In genomic region chr3L:8721145-8721544, dm6 we compare ENCODE assay signal across 1 fruit fly cellular context.
TF ChIP-seq lines count a peak whose summit lies in the region.

CG32022 (minus strand) TSS chr3L:8721272.
CG6511 (plus strand) TSS chr3L:8721324.

TF ChIP-seq in whole organism, embryonic, 481 proteins besides CTCF, POLR2A, EP300 and RAD21 (continued from another document and continues in another):
- TF ChIP-seq cato (GFP tag; optimal IDR thresholded peaks at IDR 0.05; lab: Kevin White, UChicago; ENCODE audit: borderline replicate concordance) (peak; percentile 97), CG9797 (GFP tag; optimal IDR thresholded peaks at IDR 0.05; lab: Kevin White, UChicago) (peak; percentile 40), CG16815 (GFP tag; optimal IDR thresholded peaks at IDR 0.05; lab: Kevin White, UChicago) (peak; percentile 99), CG13287 (GFP tag; IDR thresholded peaks at IDR 0.05; lab: Robert Waterston, UW; ENCODE audit: partially characterized antibody) (peak; percentile 49), Nf-YC (tag; optimal IDR thresholded peaks at IDR 0.05; lab: Kevin White, UChicago) (peak; percentile 92), ttk (GFP tag; IDR thresholded peaks at IDR 0.05; lab: Robert Waterston, UW) (peak; percentile 94), ken (GFP tag; IDR thresholded peaks at IDR 0.05; lab: Robert Waterston, UW) (peak; percentile 94), dmrt11E (tag; optimal IDR thresholded peaks at IDR 0.05; lab: Kevin White, UChicago) (peak; percentile 96), sqz (GFP tag; optimal IDR thresholded peaks at IDR 0.05; lab: Kevin White, UChicago) (no peak), CG9609 (GFP tag; optimal IDR thresholded peaks at IDR 0.05; lab: Kevin White, UChicago) (peak; percentile 98), HmgZ (tag; optimal IDR thresholded peaks at IDR 0.05; lab: Kevin White, UChicago) (peak; percentile 98), Myb (GFP tag; optimal IDR thresholded peaks at IDR 0.05; lab: Kevin White, UChicago) (peak; percentile 88), Jarid2 (GFP tag; optimal IDR thresholded peaks at IDR 0.05; lab: Kevin White, UChicago) (peak; percentile 83), CG18599 (GFP tag; optimal IDR thresholded peaks at IDR 0.05; lab: Kevin White, UChicago) (peak; percentile 97), CG14441 (GFP tag; IDR thresholded peaks at IDR 0.05; lab: Robert Waterston, UW) (peak; percentile 95), CG7271 (tag; optimal IDR thresholded peaks at IDR 0.05; lab: Kevin White, UChicago) (peak; percentile 86), bab2 (GFP tag; optimal IDR thresholded peaks at IDR 0.05; lab: Kevin White, UChicago) (peak; percentile 99), prd (optimal IDR thresholded peaks at IDR 0.05; lab: Kevin White, UChicago) (no peak), prd (GFP tag; IDR thresholded peaks at IDR 0.05; lab: Robert Waterston, UW) (peak; percentile 98), CG3065 (GFP tag; optimal IDR thresholded peaks at IDR 0.05; lab: Kevin White, UChicago) (peak; percentile 92), CG5180 (GFP tag; optimal IDR thresholded peaks at IDR 0.05; lab: Kevin White, UChicago) (peak; percentile 84), eyg (GFP tag; optimal IDR thresholded peaks at IDR 0.05; lab: Kevin White, UChicago) (peak; percentile 95), seq (GFP tag; IDR thresholded peaks at IDR 0.05; lab: Robert Waterston, UW) (peak; percentile 96), CG12071 (GFP tag; optimal IDR thresholded peaks at IDR 0.05; lab: Kevin White, UChicago) (peak; percentile 89), crol (GFP tag; IDR thresholded peaks at IDR 0.05; lab: Robert Waterston, UW) (peak; percentile 60), crp (GFP tag; optimal IDR thresholded peaks at IDR 0.05; lab: Kevin White, UChicago) (peak; percentile 95 to 97), Aef1 (GFP tag; IDR thresholded peaks at IDR 0.05; lab: Robert Waterston, UW) (peak; percentile 97), stwl (tag; optimal IDR thresholded peaks at IDR 0.05; lab: Kevin White, UChicago) (peak; percentile 75), GATAe (GFP tag; conservative IDR thresholded peaks at IDR 0.05; lab: Robert Waterston, UW) (peak; percentile 89), CG17829 (tag; optimal IDR thresholded peaks at IDR 0.05; lab: Kevin White, UChicago) (peak; percentile 96), TFAM (GFP tag; optimal IDR thresholded peaks at IDR 0.05; lab: Kevin White, UChicago) (peak; percentile 31), CG12391 (tag; optimal IDR thresholded peaks at IDR 0.05; lab: Kevin White, UChicago) (peak; percentile 97), Pdp1 (GFP tag; optimal IDR thresholded peaks at IDR 0.05; lab: Kevin White, UChicago) (peak; percentile 95 to 98), CG6765 (GFP tag; optimal IDR thresholded peaks at IDR 0.05; lab: Kevin White, UChicago) (peak; percentile 93), CG10366 (GFP tag; IDR thresholded peaks at IDR 0.05; lab: Robert Waterston, UW) (peak; percentile 95), CG15601 (tag; optimal IDR thresholded peaks at IDR 0.05; lab: Kevin White, UChicago) (peak; percentile 94), sob (GFP tag; IDR thresholded peaks at IDR 0.05; lab: Robert Waterston, UW) (peak; percentile 98), Dref (GFP tag; IDR thresholded peaks at IDR 0.05; lab: Robert Waterston, UW) (peak; percentile 41), CG4424 (GFP tag; optimal IDR thresholded peaks at IDR 0.05; lab: Kevin White, UChicago) (peak; percentile 97), Nf-YA (GFP tag; IDR thresholded peaks at IDR 0.05; lab: Robert Waterston, UW) (peak; percentile 82), unpg (GFP tag; optimal IDR thresholded peaks at IDR 0.05; lab: Kevin White, UChicago) (peak; percentile 97), run (tag; optimal IDR thresholded peaks at IDR 0.05; lab: Kevin White, UChicago) (peak; percentile 86), CG10543 (GFP tag; optimal IDR thresholded peaks at IDR 0.05; lab: Kevin White, UChicago) (peak; percentile 99), Drgx (GFP tag; IDR thresholded peaks at IDR 0.05; lab: Robert Waterston, UW) (peak; percentile 96), tna (GFP tag; IDR thresholded peaks at IDR 0.05; lab: Robert Waterston, UW; ENCODE audit: partially characterized antibody) (no peak), Ssrp (tag; optimal IDR thresholded peaks at IDR 0.05; lab: Kevin White, UChicago) (peak; percentile 97), gt (GFP tag; IDR thresholded peaks at IDR 0.05; lab: Robert Waterston, UW) (peak; percentile 89), CG8290 (GFP tag; optimal IDR thresholded peaks at IDR 0.05; lab: Kevin White, UChicago) (peak; percentile 95), CG8290 (tag; optimal IDR thresholded peaks at IDR 0.05; lab: Kevin White, UChicago) (peak in 1 of 2 experiments; percentile 90), unc-4 (GFP tag; IDR thresholded peaks at IDR 0.05; lab: Robert Waterston, UW; ENCODE audit: partially characterized antibody) (no peak), fru (optimal IDR thresholded peaks at IDR 0.05; lab: Kevin White, UChicago) (no peak), CG9817 (tag; optimal IDR thresholded peaks at IDR 0.05; lab: Kevin White, UChicago) (peak; percentile 98), slou (GFP tag; optimal IDR thresholded peaks at IDR 0.05; lab: Kevin White, UChicago) (peak; percentile 94), maf-S (GFP tag; optimal IDR thresholded peaks at IDR 0.05; lab: Kevin White, UChicago) (peak; percentile 97), sc (optimal IDR thresholded peaks at IDR 0.05; lab: Kevin White, UChicago) (no peak), sc (GFP tag; optimal IDR thresholded peaks at IDR 0.05; lab: Kevin White, UChicago) (peak; percentile 93), dmrt99B (tag; optimal IDR thresholded peaks at IDR 0.05; lab: Kevin White, UChicago) (peak; percentile 94), cad (GFP tag; optimal IDR thresholded peaks at IDR 0.05; lab: Kevin White, UChicago) (no peak), da (GFP tag; optimal IDR thresholded peaks at IDR 0.05; lab: Kevin White, UChicago) (peak; percentile 95), CG4617 (GFP tag; optimal IDR thresholded peaks at IDR 0.05; lab: Kevin White, UChicago; ENCODE audit: borderline replicate concordance) (peak; percentile 96), CG2875 (GFP tag; optimal IDR thresholded peaks at IDR 0.05; lab: Kevin White, UChicago) (peak; percentile 86), CG1647 (GFP tag; optimal IDR thresholded peaks at IDR 0.05; lab: Kevin White, UChicago) (peak; percentile 96), bigmax (GFP tag; optimal IDR thresholded peaks at IDR 0.05; lab: Kevin White, UChicago) (peak; percentile 19), Hr51 (GFP tag; optimal IDR thresholded peaks at IDR 0.05; lab: Kevin White, UChicago) (peak; percentile 97), Bgb (GFP tag; IDR thresholded peaks at IDR 0.05; lab: Robert Waterston, UW; ENCODE audit: partially characterized antibody) (no peak), CG14050 (GFP tag; IDR thresholded peaks at IDR 0.05; lab: Robert Waterston, UW) (peak; percentile 94), ftz-f1 (GFP tag; optimal IDR thresholded peaks at IDR 0.05; lab: Kevin White, UChicago) (peak; percentile 77), chif (GFP tag; optimal IDR thresholded peaks at IDR 0.05; lab: Kevin White, UChicago) (peak; percentile 98), Bteb2 (GFP tag; optimal IDR thresholded peaks at IDR 0.05; lab: Kevin White, UChicago) (peak; percentile 97), tgo (GFP tag; IDR thresholded peaks at IDR 0.05; lab: Robert Waterston, UW) (peak; percentile 97), disco-r (GFP tag; optimal IDR thresholded peaks at IDR 0.05; lab: Kevin White, UChicago) (peak; percentile 95), dm (GFP tag; optimal IDR thresholded peaks at IDR 0.05; lab: Kevin White, UChicago) (peak; percentile 91), org-1 (GFP tag; optimal IDR thresholded peaks at IDR 0.05; lab: Kevin White, UChicago) (peak; percentile 91), CG7556 (GFP tag; optimal IDR thresholded peaks at IDR 0.05; lab: Kevin White, UChicago) (peak; percentile 95), dpn (GFP tag; optimal IDR thresholded peaks at IDR 0.05; lab: Kevin White, UChicago) (peak; percentile 97 to 98), Sox100B (GFP tag; optimal IDR thresholded peaks at IDR 0.05; lab: Kevin White, UChicago) (peak; percentile 95), p53 (GFP tag; optimal IDR thresholded peaks at IDR 0.05; lab: Kevin White, UChicago) (peak; percentile 91), CG10979 (tag; optimal IDR thresholded peaks at IDR 0.05; lab: Kevin White, UChicago) (peak; percentile 95), NFAT (GFP tag; IDR thresholded peaks at IDR 0.05; lab: Robert Waterston, UW) (peak; percentile 95), CG13296 (GFP tag; optimal IDR thresholded peaks at IDR 0.05; lab: Kevin White, UChicago) (peak; percentile 96), CG8944 (GFP tag; optimal IDR thresholded peaks at IDR 0.05; lab: Kevin White, UChicago) (peak; percentile 97), mld (GFP tag; IDR thresholded peaks at IDR 0.05; lab: Robert Waterston, UW; ENCODE audit: partially characterized antibody) (no peak), CG11504 (tag; optimal IDR thresholded peaks at IDR 0.05; lab: Kevin White, UChicago) (peak; percentile 95), sim (GFP tag; IDR thresholded peaks at IDR 0.05; lab: Robert Waterston, UW) (no peak), pros (GFP tag; optimal IDR thresholded peaks at IDR 0.05; lab: Kevin White, UChicago) (peak; percentile 66), CG10431 (GFP tag; optimal IDR thresholded peaks at IDR 0.05; lab: Kevin White, UChicago) (peak; percentile 96), br (optimal IDR thresholded peaks at IDR 0.05; lab: Kevin White, UChicago) (no peak), NC2α (GFP tag; optimal IDR thresholded peaks at IDR 0.05; lab: Kevin White, UChicago) (peak; percentile 95), pnt (GFP tag; optimal IDR thresholded peaks at IDR 0.05; lab: Kevin White, UChicago) (peak; percentile 98), HLH3B (GFP tag; IDR thresholded peaks at IDR 0.05; lab: Robert Waterston, UW) (peak; percentile 94), lbe (GFP tag; optimal IDR thresholded peaks at IDR 0.05; lab: Kevin White, UChicago) (peak; percentile 91), CG30020 (tag; optimal IDR thresholded peaks at IDR 0.05; lab: Kevin White, UChicago) (peak; percentile 86), Oaz (GFP tag; IDR thresholded peaks at IDR 0.05; lab: Robert Waterston, UW) (peak; percentile 92), ash1 (GFP tag; optimal IDR thresholded peaks at IDR 0.05; lab: Kevin White, UChicago) (peak; percentile 48), NfI (GFP tag; optimal IDR thresholded peaks at IDR 0.05; lab: Kevin White, UChicago) (peak; percentile 98), al (GFP tag; IDR thresholded peaks at IDR 0.05; lab: Robert Waterston, UW) (peak; percentile 96), amos (GFP tag; IDR thresholded peaks at IDR 0.05; lab: Robert Waterston, UW; ENCODE audit: partially characterized antibody) (peak; percentile 31; the same call in 1 of the 2 replicates), fd96Cb (tag; optimal IDR thresholded peaks at IDR 0.05; lab: Kevin White, UChicago) (peak; percentile 96), CG9437 (GFP tag; optimal IDR thresholded peaks at IDR 0.05; lab: Kevin White, UChicago) (peak; percentile 90), Sin3A (optimal IDR thresholded peaks at IDR 0.05; lab: Kevin White, UChicago) (peak; percentile 93), Dip2 (GFP tag; IDR thresholded peaks at IDR 0.05; lab: Robert Waterston, UW) (peak; percentile 72), YL-1 (GFP tag; optimal IDR thresholded peaks at IDR 0.05; lab: Kevin White, UChicago) (peak; percentile 90), sens-2 (GFP tag; IDR thresholded peaks at IDR 0.05; lab: Robert Waterston, UW) (peak; percentile 88), Fer3 (tag; optimal IDR thresholded peaks at IDR 0.05; lab: Kevin White, UChicago) (peak; percentile 96), CG7928 (GFP tag; optimal IDR thresholded peaks at IDR 0.05; lab: Kevin White, UChicago) (peak; percentile 78), CG13894 (tag; optimal IDR thresholded peaks at IDR 0.05; lab: Kevin White, UChicago) (peak; percentile 95), CG15479 (GFP tag; optimal IDR thresholded peaks at IDR 0.05; lab: Kevin White, UChicago) (peak; percentile 30), Hand (GFP tag; optimal IDR thresholded peaks at IDR 0.05; lab: Kevin White, UChicago) (peak; percentile 91), CG7839 (tag; optimal IDR thresholded peaks at IDR 0.05; lab: Kevin White, UChicago) (peak; percentile 98), Fer2 (tag; optimal IDR thresholded peaks at IDR 0.05; lab: Kevin White, UChicago) (peak; percentile 96), tx (GFP tag; optimal IDR thresholded peaks at IDR 0.05; lab: Kevin White, UChicago) (peak; percentile 99), CG18619 (GFP tag; optimal IDR thresholded peaks at IDR 0.05; lab: Kevin White, UChicago) (peak; percentile 97), CG9876 (GFP tag; optimal IDR thresholded peaks at IDR 0.05; lab: Kevin White, UChicago) (peak; percentile 96), Poxn (GFP tag; IDR thresholded peaks at IDR 0.05; lab: Robert Waterston, UW) (peak; percentile 91), Doc3 (GFP tag; IDR thresholded peaks at IDR 0.05; lab: Robert Waterston, UW; ENCODE audit: partially characterized antibody) (no peak), Dad (GFP tag; optimal IDR thresholded peaks at IDR 0.05; lab: Kevin White, UChicago) (peak; percentile 98), CG13424 (tag; optimal IDR thresholded peaks at IDR 0.05; lab: Kevin White, UChicago) (peak; percentile 98), jigr1 (GFP tag; IDR thresholded peaks at IDR 0.05; lab: Robert Waterston, UW) (peak; percentile 95), schlank (tag; optimal IDR thresholded peaks at IDR 0.05; lab: Kevin White, UChicago) (peak; percentile 89), CG4282 (GFP tag; optimal IDR thresholded peaks at IDR 0.05; lab: Kevin White, UChicago) (peak; percentile 93), CG4404 (GFP tag; IDR thresholded peaks at IDR 0.05; lab: Robert Waterston, UW) (peak; percentile 98), nerfin-2 (GFP tag; IDR thresholded peaks at IDR 0.05; lab: Robert Waterston, UW; ENCODE audit: partially characterized antibody) (no peak), CG2202 (tag; optimal IDR thresholded peaks at IDR 0.05; lab: Kevin White, UChicago) (peak; percentile 91), CG32532 (GFP tag; IDR thresholded peaks at IDR 0.05; lab: Robert Waterston, UW) (peak; percentile 97), H15 (GFP tag; IDR thresholded peaks at IDR 0.05; lab: Robert Waterston, UW) (peak; percentile 95), CG32767 (GFP tag; IDR thresholded peaks at IDR 0.05; lab: Robert Waterston, UW) (peak; percentile 89), Hmr (GFP tag; optimal IDR thresholded peaks at IDR 0.05; lab: Kevin White, UChicago) (peak; percentile 97), chm (GFP tag; IDR thresholded peaks at IDR 0.05; lab: Robert Waterston, UW) (peak; percentile 81), CG34422 (GFP tag; IDR thresholded peaks at IDR 0.05; lab: Robert Waterston, UW) (peak; percentile 97), CG17359 (tag; optimal IDR thresholded peaks at IDR 0.05; lab: Kevin White, UChicago) (peak; percentile 95), CG6175 (GFP tag; IDR thresholded peaks at IDR 0.05; lab: Robert Waterston, UW) (peak; percentile 94)
